Worm (Caenorhabditis elegans): ENCODE measurements around the gene clec-254.

Gene clec-254

DNA sequence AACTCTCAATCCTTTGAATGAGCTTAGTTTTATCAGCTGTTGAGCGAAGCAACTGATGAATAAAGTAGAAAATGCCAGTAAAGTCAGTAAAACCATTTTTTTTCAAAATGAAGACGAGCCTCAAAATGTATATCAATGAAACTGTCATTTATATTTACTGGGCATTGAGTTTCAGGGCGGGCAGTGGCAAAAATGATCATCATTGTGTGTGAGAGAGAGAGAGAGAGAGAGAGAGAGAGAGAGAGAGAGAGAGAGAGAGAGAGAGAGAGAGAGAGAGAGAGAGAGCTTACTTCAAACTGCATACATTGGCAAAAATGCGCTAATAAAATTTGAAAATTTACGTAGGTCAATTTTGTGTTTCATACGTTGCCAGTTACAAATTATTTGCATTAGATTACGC is 5.9 kb upstream of the clec-254 start, which contains the start of gene F11D11.3:
F11D11.3 (minus strand) TSS at position 101 of the 400 bp plus-strand sequence.
- TF ChIP-seq sem-4 (tag; optimal IDR thresholded peaks at IDR 0.05) = no peak
- TF ChIP-seq sma-3 (GFP tag; optimal IDR thresholded peaks at IDR 0.05) = no peak
- TF ChIP-seq egl-27 (tag; optimal IDR thresholded peaks at IDR 0.05) = no peak
- no peak for TF ChIP-seq unc-62 (GFP tag; optimal IDR thresholded peaks at IDR 0.05)
- TF ChIP-seq F13H6.1 (tag; optimal IDR thresholded peaks at IDR 0.05) = no peak
- no peak for TF ChIP-seq ama-1 (optimal IDR thresholded peaks at IDR 0.05)
- no peak for TF ChIP-seq fos-1 (tag; optimal IDR thresholded peaks at IDR 0.05)
- no peak for TF ChIP-seq skn-1 (tag; optimal IDR thresholded peaks at IDR 0.05)
- no peak for TF ChIP-seq crh-2 (tag; optimal IDR thresholded peaks at IDR 0.05)
- no peak for TF ChIP-seq dmd-4 (tag; optimal IDR thresholded peaks at IDR 0.05)
- no peak for TF ChIP-seq peb-1 (tag; optimal IDR thresholded peaks at IDR 0.05)
- TF ChIP-seq ceh-82 (tag; optimal IDR thresholded peaks at IDR 0.05) = no peak
- no peak for TF ChIP-seq nhr-23 (tag; optimal IDR thresholded peaks at IDR 0.05)

DNA sequence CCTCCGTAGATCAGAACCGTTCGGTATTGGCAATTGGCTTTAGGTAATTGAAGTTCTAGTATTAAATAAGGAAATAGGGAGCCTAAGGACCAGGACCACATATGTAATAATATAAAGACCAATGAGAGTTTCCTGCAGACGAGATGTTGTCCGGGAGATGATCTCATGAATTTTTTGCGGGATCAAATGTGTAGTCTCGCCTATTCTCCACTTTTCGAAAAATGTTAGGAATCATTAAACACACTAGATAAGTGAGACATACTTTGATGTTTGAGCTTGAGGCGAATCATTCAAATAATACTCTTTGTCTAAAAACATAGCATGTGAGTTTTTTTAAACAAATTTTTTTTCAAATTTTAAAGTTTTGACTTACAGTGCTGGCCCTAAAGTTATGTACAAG is 1.2 kb downstream of the clec-254 start, which contains the start of gene F11D11.6:
F11D11.6 (minus strand) TSS at position 101 of the 400 bp plus-strand sequence.
- TF ChIP-seq ceh-82 (tag; optimal IDR thresholded peaks at IDR 0.05) (no peak), nhr-12 (tag; optimal IDR thresholded peaks at IDR 0.05) (no peak), unc-55 (GFP tag; optimal IDR thresholded peaks at IDR 0.05) (no peak)

DNA sequence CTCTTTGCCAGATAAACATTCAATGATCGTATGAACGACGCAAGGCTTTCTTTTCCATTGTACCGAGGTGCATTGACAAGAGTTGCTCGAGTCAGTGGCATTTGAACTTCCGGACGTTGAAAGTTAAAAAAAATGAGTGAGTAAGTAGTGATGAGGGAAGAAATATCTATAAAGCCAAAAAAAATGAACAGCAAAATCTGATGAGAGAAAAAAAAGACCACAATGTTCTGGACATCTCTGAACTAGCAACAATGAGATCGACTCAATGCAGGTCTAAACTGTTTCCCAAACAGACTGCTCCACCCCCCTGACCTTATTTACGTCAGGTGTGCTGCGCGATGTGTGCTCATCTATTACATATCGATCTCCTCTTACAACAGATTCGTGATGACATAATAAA is 3.8 kb downstream of the clec-254 start, which contains the start of the genes F11D11.21 and F11D11.12:
F11D11.21 (minus strand) TSS at position 101 of the 400 bp plus-strand sequence.
F11D11.12 (minus strand) TSS at position 238 of the 400 bp plus-strand sequence.
- no peak for TF ChIP-seq F13H6.1 (tag; optimal IDR thresholded peaks at IDR 0.05)
- no peak for TF ChIP-seq nhr-11 (tag; optimal IDR thresholded peaks at IDR 0.05)
- no peak for TF ChIP-seq mbf-1 (tag; optimal IDR thresholded peaks at IDR 0.05)
- TF ChIP-seq mdl-1 (tag; optimal IDR thresholded peaks at IDR 0.05) = no peak
- TF ChIP-seq aly-2 (tag; optimal IDR thresholded peaks at IDR 0.05) = no peak
- no peak for TF ChIP-seq nhr-237 (tag; optimal IDR thresholded peaks at IDR 0.05)
- TF ChIP-seq mab-5 (tag; optimal IDR thresholded peaks at IDR 0.05) = no peak
- no peak for TF ChIP-seq sem-4 (tag; optimal IDR thresholded peaks at IDR 0.05)
- TF ChIP-seq nhr-129 (tag; optimal IDR thresholded peaks at IDR 0.05) = no peak
- no peak for TF ChIP-seq snpc-4 (tag; optimal IDR thresholded peaks at IDR 0.05)
- no peak for TF ChIP-seq nhr-25 (tag; optimal IDR thresholded peaks at IDR 0.05)
- TF ChIP-seq dmd-4 (tag; optimal IDR thresholded peaks at IDR 0.05) = no peak
- TF ChIP-seq R02D3.7 (tag; optimal IDR thresholded peaks at IDR 0.05) = no peak
- no peak for TF ChIP-seq nhr-10 (tag; optimal IDR thresholded peaks at IDR 0.05)

DNA sequence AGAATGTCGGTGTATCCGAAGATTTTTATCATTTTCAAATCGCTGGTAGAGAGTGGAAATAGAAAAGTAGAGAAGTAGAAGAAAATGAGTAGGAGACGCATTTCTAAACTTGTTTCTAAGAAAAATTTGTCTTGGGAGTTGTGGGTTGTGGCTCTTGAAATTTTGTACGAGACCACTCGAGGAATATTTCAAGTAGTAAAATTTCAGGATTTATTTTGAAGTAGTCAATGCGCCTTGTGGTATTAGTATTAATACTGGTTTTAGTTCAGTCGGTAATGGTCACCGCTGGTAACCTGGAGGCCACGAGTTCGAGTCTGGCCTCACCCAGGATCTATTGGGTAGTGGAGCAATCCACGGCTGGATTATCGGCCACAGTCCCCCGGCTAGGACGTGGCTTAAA is 5.5 kb downstream of the clec-254 start, which contains the start of gene clec-252:
clec-252 (minus strand) TSS at position 101 of the 400 bp plus-strand sequence.
- no peak for TF ChIP-seq peb-1 (tag; optimal IDR thresholded peaks at IDR 0.05)
- TF ChIP-seq ama-1 (optimal IDR thresholded peaks at IDR 0.05) = no peak
- no peak for TF ChIP-seq aly-2 (tag; optimal IDR thresholded peaks at IDR 0.05)
- TF ChIP-seq nhr-237 (tag; optimal IDR thresholded peaks at IDR 0.05) = no peak
- TF ChIP-seq R02D3.7 (tag; optimal IDR thresholded peaks at IDR 0.05) = no peak
- TF ChIP-seq gmeb-1 (tag; optimal IDR thresholded peaks at IDR 0.05) = no peak
- TF ChIP-seq ZK546.5 (tag; optimal IDR thresholded peaks at IDR 0.05) = no peak
- no peak for TF ChIP-seq lin-11 (tag; optimal IDR thresholded peaks at IDR 0.05)
- TF ChIP-seq ztf-4 (tag; optimal IDR thresholded peaks at IDR 0.05) = no peak
- TF ChIP-seq elt-1 (tag; optimal IDR thresholded peaks at IDR 0.05) = no peak
- TF ChIP-seq crh-2 (tag; optimal IDR thresholded peaks at IDR 0.05) = no peak
- no peak for TF ChIP-seq sma-3 (GFP tag; optimal IDR thresholded peaks at IDR 0.05)
- no peak for TF ChIP-seq unc-62 (GFP tag; optimal IDR thresholded peaks at IDR 0.05)
- no peak for TF ChIP-seq nhr-12 (tag; optimal IDR thresholded peaks at IDR 0.05)
- TF ChIP-seq blmp-1 (tag; optimal IDR thresholded peaks at IDR 0.05; ENCODE audit: insufficient read depth) = no peak
- TF ChIP-seq unc-55 (GFP tag; optimal IDR thresholded peaks at IDR 0.05) = no peak
- TF ChIP-seq nhr-10 (tag; optimal IDR thresholded peaks at IDR 0.05) = no peak

DNA sequence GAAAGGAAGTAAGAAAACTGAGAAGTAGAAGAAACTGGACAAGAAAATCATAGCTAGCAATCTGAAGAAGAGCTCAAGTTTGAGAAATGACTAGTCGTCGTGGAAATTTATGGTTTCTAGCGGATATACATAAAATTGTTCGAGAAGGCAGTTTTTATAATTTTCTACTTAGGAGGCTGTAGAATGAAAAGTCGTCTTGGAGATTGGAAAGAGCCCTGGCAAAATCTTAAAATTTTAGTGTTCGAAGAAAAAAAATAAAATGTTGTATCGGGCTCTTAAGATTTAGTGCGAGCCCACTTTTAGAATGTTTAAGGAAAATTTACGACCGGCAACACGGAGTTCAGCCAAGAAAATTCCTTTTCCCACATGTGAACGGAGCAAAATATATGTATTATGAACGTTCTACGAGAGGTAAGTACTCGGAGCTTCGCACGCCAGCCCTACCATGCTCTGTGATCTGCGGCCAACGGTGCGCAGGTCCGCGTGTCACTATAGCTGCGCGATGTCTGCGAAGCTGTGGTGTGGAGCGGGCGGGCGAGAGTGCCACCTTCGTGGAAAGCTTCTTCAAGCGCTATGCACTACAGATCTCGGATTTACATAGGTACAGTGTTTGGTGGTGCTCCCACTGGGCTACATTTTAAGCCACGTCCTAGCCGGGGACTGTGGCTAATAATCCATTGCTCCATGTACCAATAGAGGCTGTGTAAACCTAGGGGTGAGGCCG is 7.1 kb downstream of the clec-254 start, which contains the start of gene clec-251:
clec-251 (minus strand) TSS at position 51 of the 724 bp plus-strand sequence.
- no peak for TF ChIP-seq unc-39 (tag; optimal IDR thresholded peaks at IDR 0.05)
- TF ChIP-seq sem-4 (tag; optimal IDR thresholded peaks at IDR 0.05) = no peak
- no peak for TF ChIP-seq mab-5 (tag; optimal IDR thresholded peaks at IDR 0.05)
- no peak for TF ChIP-seq elt-3 (tag; optimal IDR thresholded peaks at IDR 0.05)
- TF ChIP-seq nhr-23 (tag; optimal IDR thresholded peaks at IDR 0.05) = no peak
- TF ChIP-seq peb-1 (tag; optimal IDR thresholded peaks at IDR 0.05) = no peak
- no peak for TF ChIP-seq nhr-21 (tag; optimal IDR thresholded peaks at IDR 0.05)
- TF ChIP-seq alr-1 (tag; optimal IDR thresholded peaks at IDR 0.05) = no peak
- TF ChIP-seq R02D3.7 (tag; optimal IDR thresholded peaks at IDR 0.05) = no peak
- TF ChIP-seq ztf-4 (tag; optimal IDR thresholded peaks at IDR 0.05) = no peak
- no peak for TF ChIP-seq Y55F3AM.14 (GFP tag; optimal IDR thresholded peaks at IDR 0.05)
- TF ChIP-seq nhr-129 (tag; optimal IDR thresholded peaks at IDR 0.05) = no peak

Data from whole organism, L2 larva.